Worm (Caenorhabditis elegans) whole organism, young adult: Measurements from ENCODE around the gene ZK1127.13.

Experiments used
- B0261.1 ChIP-seq: sonication (generic microtip); optimal IDR thresholded peaks from 2 replicates; lab custom pipeline; 2016; ENCODE audit warnings: mild to moderate bottlenecking, missing genetic modification characterization, moderate library complexity, missing compliant biosample characterization
- ceh-40 ChIP-seq: fragments of 200-800 bp; sonication (Bioruptor generic); IDR thresholded peaks from 2 replicates; pipeline ENCODE4 v1.3.6; 2022; ENCODE audit warnings: missing genetic modification characterization, missing compliant biosample characterization
- ceh-91 ChIP-seq: fragments of 200-800 bp; sonication (Bioruptor generic); IDR thresholded peaks from 2 replicates; pipeline ENCODE4 v1.3.6; 2022; ENCODE audit warnings: missing genetic modification reagents, missing genetic modification characterization, missing compliant biosample characterization
- egl-44 ChIP-seq: fragments of 200-800 bp; sonication (Bioruptor generic); IDR thresholded peaks from 2 replicates; pipeline ENCODE4 v1.3.6; 2022; ENCODE audit warnings: missing genetic modification reagents, missing genetic modification characterization, missing compliant biosample characterization
- gei-17 ChIP-seq: fragments of 200-800 bp; sonication (Bioruptor generic); optimal IDR thresholded peaks from 2 replicates; lab custom pipeline; 2018; ENCODE audit warnings: mild to moderate bottlenecking, missing genetic modification characterization, missing compliant biosample characterization
- lsl-1 ChIP-seq: fragments of 200-800 bp; sonication (Bioruptor generic); optimal IDR thresholded peaks from 2 replicates; lab custom pipeline; 2018; ENCODE audit warnings: mild to moderate bottlenecking, missing genetic modification characterization, moderate library complexity, missing compliant biosample characterization
- mes-4 ChIP-seq: sonication (generic microtip); optimal IDR thresholded peaks from 2 replicates; lab custom pipeline; 2016; ENCODE audit warnings: missing genotype, missing genetic modification characterization, missing compliant biosample characterization
- nhr-120 ChIP-seq: fragments of 200-800 bp; sonication (Bioruptor generic); IDR thresholded peaks from 2 replicates; pipeline ENCODE4 v1.3.6; 2022; ENCODE audit warnings: missing genetic modification characterization, missing compliant biosample characterization
- snpc-4 ChIP-seq, 5 experiments: fragments of 150-350 bp in 1 of 5; sonication (generic microtip) in 4 of 5; optimal IDR thresholded peaks; 2 replicates each; lab custom pipeline; 2014 to 2018; ENCODE audit warnings: missing genetic modification characterization in 5 of 5, missing biosample characterization in 3 of 5, antibody characterized with exemption in 2 of 5, mild to moderate bottlenecking in 2 of 5, missing compliant biosample characterization in 2 of 5, missing genotype in 2 of 5, moderate library complexity in 2 of 5, missing genetic modification reagents in 1 of 5
- unc-62 ChIP-seq: fragments of 150-350 bp; optimal IDR thresholded peaks from 2 replicates; lab custom pipeline; 2014; ENCODE audit warnings: missing biosample characterization, missing genetic modification reagents, missing genetic modification characterization
- ztf-25 ChIP-seq: fragments of 200-800 bp; sonication (Bioruptor generic); IDR thresholded peaks from 2 replicates; pipeline ENCODE4 v1.3.6; 2022; ENCODE audit warnings: missing genetic modification reagents, missing genetic modification characterization, missing compliant biosample characterization

ce11 chrII:7056328-7056727 is 3.2 kb downstream of the ZK1127.13 start:
- 0 out of 2 replicates have a peak, but pooled peaks have one; percentile 17 for TF ChIP-seq egl-44 (GFP tag; lab: Robert Waterston, UW)
- TF ChIP-seq unc-62 (GFP tag; lab: Kevin White, UChicago), result no peak
- no peak for TF ChIP-seq lsl-1 (GFP tag; lab: Kevin White, UChicago)
- TF ChIP-seq mes-4 (tag; lab: Kevin White, UChicago), result no peak
- no peak for TF ChIP-seq ceh-40 (GFP tag; lab: Robert Waterston, UW)
- no peak for TF ChIP-seq gei-17 (GFP tag; lab: Kevin White, UChicago)
- no peak for TF ChIP-seq ztf-25 (GFP tag; lab: Robert Waterston, UW)
- TF ChIP-seq nhr-120 (GFP tag; lab: Robert Waterston, UW), result no peak
- TF ChIP-seq snpc-4 (GFP tag; optimal IDR thresholded peaks at IDR 0.05; lab: Kevin White, UChicago), result no peak
- TF ChIP-seq snpc-4 (tag; optimal IDR thresholded peaks at IDR 0.05; lab: Kevin White, UChicago), result no peak
- TF ChIP-seq ceh-91, result no peak
- no peak for TF ChIP-seq B0261.1 (tag; lab: Kevin White, UChicago)
